Fruit fly (Drosophila melanogaster) whole organism, wandering third instar larva: ENCODE results near the gene CG14324.
A peak's percentile ranks its signal among the peaks of the same experiment; 100 is the strongest.

Experiments used
- Abd-B ChIP-seq: fragments of >200 bp; optimal IDR thresholded peaks from 2 replicates; lab custom pipeline; 2017; ENCODE audit warnings: missing biosample characterization, missing genetic modification characterization
- CG32264 ChIP-seq: fragments of 200-800 bp; sonication (Bioruptor generic); optimal IDR thresholded peaks from 2 replicates; lab custom pipeline; 2016; ENCODE audit warnings: missing biosample characterization, missing genetic modification characterization
- CG9705 ChIP-seq: fragments of 200-800 bp; sonication (Bioruptor generic); optimal IDR thresholded peaks from 2 replicates; lab custom pipeline; 2018; ENCODE audit warnings: missing biosample characterization, mild to moderate bottlenecking, missing genetic modification characterization
- CrebA ChIP-seq: fragments of 200-800 bp; sonication (Bioruptor generic); optimal IDR thresholded peaks from 2 replicates; lab custom pipeline; 2016; ENCODE audit warnings: missing biosample characterization, mild to moderate bottlenecking, missing genetic modification characterization, borderline replicate concordance
- Dif ChIP-seq: fragments of 200-275, 200-300 bp; sonication (Bioruptor generic); optimal IDR thresholded peaks from 2 replicates; lab custom pipeline; 2018; ENCODE audit warnings: missing biosample characterization, missing genetic modification characterization; ENCODE audit not compliant: partially characterized antibody
- Hnf4 ChIP-seq: fragments of 200-800 bp; sonication (Bioruptor generic); optimal IDR thresholded peaks from 2 replicates; lab custom pipeline; 2016; ENCODE audit warnings: missing biosample characterization, mild to moderate bottlenecking, missing genetic modification characterization
- Hr78 ChIP-seq: fragments of >200 bp; optimal IDR thresholded peaks from 2 replicates; lab custom pipeline; 2017; ENCODE audit warnings: missing biosample characterization, missing genetic modification characterization
- Hr83 ChIP-seq: fragments of 200-300 bp; sonication (Bioruptor generic); optimal IDR thresholded peaks from 2 replicates; lab custom pipeline; 2016; ENCODE audit warnings: missing biosample characterization, mild to moderate bottlenecking, missing genetic modification characterization, moderate library complexity; ENCODE audit not compliant: poor library complexity, severe bottlenecking
- Jra ChIP-seq: sonication (Bioruptor generic); optimal IDR thresholded peaks from 2 replicates; lab custom pipeline; 2016; ENCODE audit warnings: missing biosample characterization, missing genetic modification characterization
- Mio ChIP-seq: sonication (Bioruptor generic); optimal IDR thresholded peaks from 2 replicates; lab custom pipeline; 2016; ENCODE audit warnings: missing biosample characterization, missing genetic modification characterization
- Myc ChIP-seq: fragments of >200 bp; optimal IDR thresholded peaks from 2 replicates; lab custom pipeline; 2017
- N ChIP-seq: fragments of >200 bp; optimal IDR thresholded peaks from 2 replicates; lab custom pipeline; 2018; ENCODE audit warnings: missing biosample characterization, missing external identifiers, missing genetic modification characterization
- OdsH ChIP-seq: fragments of 200-800 bp; sonication (Bioruptor generic); optimal IDR thresholded peaks from 2 replicates; lab custom pipeline; 2016; ENCODE audit warnings: missing biosample characterization, mild to moderate bottlenecking, missing genetic modification characterization
- Rel ChIP-seq, 2 experiments: fragments of 200-800 bp; sonication (Bioruptor generic) in 1 of 2; optimal IDR thresholded peaks; 2 replicates in 1 of 2; 3 replicates in 1 of 2; lab custom pipeline; 2016 to 2019; ENCODE audit warnings: mild to moderate bottlenecking in 2 of 2, missing biosample characterization in 2 of 2, missing genetic modification characterization in 2 of 2, moderate library complexity in 1 of 2
- Sp1 ChIP-seq: fragments of 200-800 bp; sonication (Bioruptor generic); optimal IDR thresholded peaks from 3 replicates; lab custom pipeline; 2019; ENCODE audit warnings: missing biosample characterization, mild to moderate bottlenecking, missing genetic modification characterization, moderate library complexity
- Vsx2 ChIP-seq: fragments of 200-300, 225-300 bp; sonication (Bioruptor generic); optimal IDR thresholded peaks from 2 replicates; lab custom pipeline; 2018; ENCODE audit warnings: missing biosample characterization, missing genetic modification characterization; ENCODE audit not compliant: partially characterized antibody
- br ChIP-seq: fragments of 200-800 bp; sonication (Bioruptor generic); optimal IDR thresholded peaks from 2 replicates; lab custom pipeline; 2016; ENCODE audit warnings: missing biosample characterization, missing genetic modification characterization
- brk ChIP-seq: fragments of 200-800 bp; sonication (Bioruptor generic); optimal IDR thresholded peaks from 2 replicates; lab custom pipeline; 2016; ENCODE audit warnings: missing biosample characterization, mild to moderate bottlenecking, missing genetic modification characterization
- dl ChIP-seq, 2 experiments: fragments of 175-275, 200-275 bp in 1 of 2; fragments of 200-275 bp in 1 of 2; sonication (Bioruptor generic); optimal IDR thresholded peaks; lab custom pipeline; 2018; ENCODE audit warnings: mild to moderate bottlenecking in 2 of 2, missing biosample characterization in 2 of 2, missing genetic modification characterization in 2 of 2, moderate library complexity in 2 of 2; ENCODE audit not compliant: partially characterized antibody in 2 of 2, insufficient read depth in 1 of 2
- dmrt93B ChIP-seq: fragments of 200-800 bp; sonication (Bioruptor generic); optimal IDR thresholded peaks from 2 replicates; lab custom pipeline; 2018; ENCODE audit warnings: missing biosample characterization, mild to moderate bottlenecking, missing genetic modification characterization
- dsf ChIP-seq: sonication (Bioruptor generic); optimal IDR thresholded peaks from 2 replicates; lab custom pipeline; 2016; ENCODE audit warnings: missing biosample characterization, missing genetic modification characterization, borderline replicate concordance
- ey ChIP-seq: fragments of 200-800 bp; sonication (Bioruptor generic); optimal IDR thresholded peaks from 2 replicates; lab custom pipeline; 2016; ENCODE audit warnings: missing biosample characterization, missing genetic modification characterization
- foxo ChIP-seq, 2 experiments: fragments of 200-800 bp; sonication (Bioruptor generic); optimal IDR thresholded peaks; 2 replicates in 1 of 2; 3 replicates in 1 of 2; lab custom pipeline; 2016 to 2017; ENCODE audit warnings: missing biosample characterization in 2 of 2, missing genetic modification characterization in 2 of 2
- fru ChIP-seq: fragments of 200-800 bp; sonication (Bioruptor generic); optimal IDR thresholded peaks from 3 replicates; lab custom pipeline; 2016; ENCODE audit warnings: missing biosample characterization, mild to moderate bottlenecking, missing genetic modification characterization
- h ChIP-seq: fragments of 200-800 bp; sonication (Bioruptor generic); optimal IDR thresholded peaks from 3 replicates; lab custom pipeline; 2016; ENCODE audit warnings: missing biosample characterization, mild to moderate bottlenecking, missing genetic modification characterization
- jim ChIP-seq: fragments of 175-275, 200-325 bp; sonication (Bioruptor generic); optimal IDR thresholded peaks from 2 replicates; lab custom pipeline; 2016; ENCODE audit warnings: missing biosample characterization, mild to moderate bottlenecking, missing genetic modification characterization
- lola ChIP-seq: fragments of >200 bp; optimal IDR thresholded peaks from 2 replicates; lab custom pipeline; 2017; ENCODE audit warnings: missing biosample characterization, missing genetic modification characterization
- psq ChIP-seq: fragments of 200-800 bp; sonication (Bioruptor generic); optimal IDR thresholded peaks from 3 replicates; lab custom pipeline; 2017; ENCODE audit warnings: missing biosample characterization, mild to moderate bottlenecking, missing genetic modification characterization, moderate library complexity
- rgr ChIP-seq: fragments of 200-800 bp; sonication (Bioruptor generic); optimal IDR thresholded peaks from 3 replicates; lab custom pipeline; 2016; ENCODE audit warnings: missing biosample characterization, mild to moderate bottlenecking, missing genetic modification characterization
- sage ChIP-seq: fragments of 200-800 bp; sonication (Bioruptor generic); optimal IDR thresholded peaks from 2 replicates; lab custom pipeline; 2016; ENCODE audit warnings: missing biosample characterization, mild to moderate bottlenecking, missing genetic modification characterization
- sv ChIP-seq: fragments of 200-800 bp; sonication (Bioruptor generic); optimal IDR thresholded peaks from 3 replicates; lab custom pipeline; 2016; ENCODE audit warnings: missing biosample characterization, missing genetic modification characterization
- tai ChIP-seq: sonication (Bioruptor generic); optimal IDR thresholded peaks from 2 replicates; lab custom pipeline; 2016; ENCODE audit warnings: missing biosample characterization, missing genetic modification characterization
- usp ChIP-seq: fragments of >200 bp; optimal IDR thresholded peaks from 2 replicates; lab custom pipeline; 2017; ENCODE audit warnings: missing biosample characterization, missing genetic modification characterization

CG14324 gene

dm6 chr3R:17615746-17616145, 2.9 kb downstream of the CG14324 start:
- TF ChIP-seq Vsx2 (GFP tag; lab: Kevin White, UChicago) (no peak), Abd-B (GFP tag; lab: Kevin White, UChicago) (no peak), dmrt93B (GFP tag; lab: Kevin White, UChicago) (no peak), fru (GFP tag; lab: Kevin White, UChicago) (no peak), brk (GFP tag; lab: Kevin White, UChicago) (no peak), psq (no peak), dsf (no peak), rgr (GFP tag; lab: Kevin White, UChicago) (no peak), sv (GFP tag; lab: Kevin White, UChicago) (no peak), foxo (GFP tag; optimal IDR thresholded peaks at IDR 0.05; lab: Kevin White, UChicago) (no peak), N (GFP tag; lab: Kevin White, UChicago) (no peak), CG32264 (no peak), OdsH (GFP tag; lab: Kevin White, UChicago) (no peak), Hnf4 (GFP tag; lab: Kevin White, UChicago) (no peak), tai (no peak), Sp1 (no peak), br (no peak), CG9705 (GFP tag; lab: Kevin White, UChicago) (no peak), Dif (GFP tag; lab: Kevin White, UChicago) (no peak), usp (no peak)

dm6 chr3R:17615076-17615475, 3.5 kb downstream of the CG14324 start:
- TF ChIP-seq Rel (GFP tag; optimal IDR thresholded peaks at IDR 0.05; lab: Kevin White, UChicago), result no peak
- TF ChIP-seq Rel (tag; optimal IDR thresholded peaks at IDR 0.05; lab: Kevin White, UChicago), result no peak
- TF ChIP-seq Myc (lab: Kevin White, UChicago), result peak; percentile 56
- peak; percentile 31 for TF ChIP-seq N (GFP tag; lab: Kevin White, UChicago)

dm6 chr3R:17613549-17613948, 5.0 kb downstream of the CG14324 start, which contains the start of gene CG14327:
Gene CG14327, plus strand, starts transcription at chr3R:17613709.
- TF ChIP-seq Mio (GFP tag; lab: Kevin White, UChicago) (no peak), tai (no peak), lola (no peak), N (GFP tag; lab: Kevin White, UChicago) (no peak), Hr78 (no peak), h (GFP tag; lab: Kevin White, UChicago) (no peak), usp (no peak), Jra (GFP tag; lab: Kevin White, UChicago) (no peak)

- no peak for TF ChIP-seq Rel (GFP tag; optimal IDR thresholded peaks at IDR 0.05; lab: Kevin White, UChicago)
- no peak for TF ChIP-seq Rel (tag; optimal IDR thresholded peaks at IDR 0.05; lab: Kevin White, UChicago)
- TF ChIP-seq Hr83 (GFP tag; lab: Kevin White, UChicago), result no peak
- no peak for TF ChIP-seq CrebA
- no peak for TF ChIP-seq Hr78
- TF ChIP-seq Vsx2 (GFP tag; lab: Kevin White, UChicago), result no peak
- TF ChIP-seq N (GFP tag; lab: Kevin White, UChicago), result no peak
- TF ChIP-seq ey (GFP tag; lab: Kevin White, UChicago), result no peak
- TF ChIP-seq jim (GFP tag; lab: Kevin White, UChicago), result no peak
- no peak for TF ChIP-seq lola
- no peak for TF ChIP-seq Jra (GFP tag; lab: Kevin White, UChicago)
- no peak for TF ChIP-seq tai
- TF ChIP-seq Hnf4 (GFP tag; lab: Kevin White, UChicago), result no peak
- TF ChIP-seq sage (GFP tag; lab: Kevin White, UChicago), result no peak
- no peak for TF ChIP-seq usp
- TF ChIP-seq h (GFP tag; lab: Kevin White, UChicago), result no peak
- TF ChIP-seq sv (GFP tag; lab: Kevin White, UChicago), result no peak
- TF ChIP-seq OdsH (GFP tag; lab: Kevin White, UChicago), result no peak
- TF ChIP-seq CG32264, result no peak
These were observed 6.0 kb downstream of the CG14324 start, which contains the start of gene CG34281 for dm6 chr3R:17612587-17612986. Gene CG34281, plus strand, starts transcription at chr3R:17612887.

dm6 chr3R:17611836-17612235, 6.8 kb downstream of the CG14324 start:
- TF ChIP-seq psq (no peak), fru (GFP tag; lab: Kevin White, UChicago) (no peak), Dif (GFP tag; lab: Kevin White, UChicago) (no peak), CG32264 (no peak), dl (GFP tag; optimal IDR thresholded peaks at IDR 0.05; lab: Kevin White, UChicago; ENCODE audit: insufficient read depth in 1 of 2, partially characterized antibody in 2 of 2) (no peak), Vsx2 (GFP tag; lab: Kevin White, UChicago) (no peak), h (GFP tag; lab: Kevin White, UChicago) (no peak), Rel (GFP tag; optimal IDR thresholded peaks at IDR 0.05; lab: Kevin White, UChicago) (no peak), Rel (tag; optimal IDR thresholded peaks at IDR 0.05; lab: Kevin White, UChicago) (no peak)
